Fruit fly (Drosophila melanogaster) whole organism, prepupa: ENCODE data around the gene zetaCOP.

ENCODE experiments used
- Blimp-1 ChIP-seq: fragments of 200-800 bp; sonication (Bioruptor generic); optimal IDR thresholded peaks from 3 replicates; lab custom pipeline; 2017; ENCODE audit warnings: missing biosample characterization, missing genetic modification characterization, mild to moderate bottlenecking, moderate library complexity, missing genetic modification reagents
- CG10631 ChIP-seq: fragments of 200-800 bp; sonication (Bioruptor generic); optimal IDR thresholded peaks from 2 replicates; lab custom pipeline; 2016; ENCODE audit warnings: missing biosample characterization, missing genetic modification characterization
- CG10669 ChIP-seq: fragments of 200-800 bp; sonication (Bioruptor generic); optimal IDR thresholded peaks from 3 replicates; lab custom pipeline; 2018; ENCODE audit warnings: missing biosample characterization, mild to moderate bottlenecking, missing genetic modification characterization, moderate library complexity
- CG11294 ChIP-seq: fragments of 200-800 bp; sonication (Bioruptor generic); IDR thresholded peaks from 2 replicates; pipeline ENCODE4 v1.3.6; 2022; ENCODE audit warnings: missing biosample characterization, missing genetic modification characterization
- CG11762 ChIP-seq: fragments of 200-800 bp; sonication (Bioruptor generic); optimal IDR thresholded peaks from 3 replicates; lab custom pipeline; 2016; ENCODE audit warnings: missing biosample characterization, missing genetic modification characterization; ENCODE audit not compliant: insufficient read depth
- CG15336 ChIP-seq: fragments of 200-800 bp; sonication (Bioruptor generic); IDR thresholded peaks from 2 replicates; pipeline ENCODE4 v1.3.6; 2022; ENCODE audit warnings: missing biosample characterization, missing genetic modification characterization
- CG1621 ChIP-seq: fragments of 200-800 bp; sonication (Bioruptor generic); optimal IDR thresholded peaks from 3 replicates; lab custom pipeline; 2018; ENCODE audit warnings: missing biosample characterization, mild to moderate bottlenecking, missing genetic modification characterization
- CG3032 ChIP-seq: fragments of 200-800 bp; optimal IDR thresholded peaks from 2 replicates; lab custom pipeline; 2019; ENCODE audit warnings: missing biosample characterization, mild to moderate bottlenecking, missing genetic modification characterization, moderate library complexity
- CG31627 ChIP-seq: fragments of 200-800 bp; sonication (Bioruptor generic); optimal IDR thresholded peaks from 3 replicates; lab custom pipeline; 2016; ENCODE audit warnings: missing biosample characterization, missing genetic modification characterization
- CG32006 ChIP-seq: fragments of 200-800 bp; sonication (Bioruptor generic); optimal IDR thresholded peaks from 3 replicates; lab custom pipeline; 2017; ENCODE audit warnings: missing biosample characterization, mild to moderate bottlenecking, missing genetic modification characterization
- CG34406 ChIP-seq: fragments of 200-800 bp; sonication (Bioruptor generic); optimal IDR thresholded peaks from 3 replicates; lab custom pipeline; 2016; ENCODE audit warnings: missing biosample characterization, missing genetic modification characterization
- CG3919 ChIP-seq: fragments of 200-800 bp; sonication (Bioruptor generic); optimal IDR thresholded peaks from 3 replicates; lab custom pipeline; 2016; ENCODE audit warnings: missing biosample characterization, missing genetic modification characterization
- CG4318 ChIP-seq: fragments of 200-800 bp; sonication (Bioruptor generic); optimal IDR thresholded peaks from 3 replicates; lab custom pipeline; 2017; ENCODE audit warnings: missing biosample characterization, mild to moderate bottlenecking, missing genetic modification characterization
- CG6163 ChIP-seq: fragments of 200-800 bp; sonication (Bioruptor generic); IDR thresholded peaks from 3 replicates; pipeline ENCODE4 v1.3.6; 2022; ENCODE audit warnings: missing biosample characterization, missing genetic modification characterization
- CG6276 ChIP-seq: fragments of 200-800 bp; sonication (Bioruptor generic); optimal IDR thresholded peaks from 2 replicates; lab custom pipeline; 2017; ENCODE audit warnings: missing biosample characterization, mild to moderate bottlenecking, missing genetic modification characterization
- CG6792 ChIP-seq: fragments of 200-800 bp; sonication (Bioruptor generic); optimal IDR thresholded peaks from 3 replicates; lab custom pipeline; 2016; ENCODE audit warnings: missing biosample characterization, missing genetic modification characterization
- CG7368 ChIP-seq: fragments of 200-800 bp; sonication (Bioruptor generic); optimal IDR thresholded peaks from 3 replicates; lab custom pipeline; 2016; ENCODE audit warnings: missing biosample characterization, missing genetic modification characterization
- CG8119 ChIP-seq: fragments of 200-800 bp; sonication (Bioruptor generic); IDR thresholded peaks from 3 replicates; pipeline ENCODE4 v1.3.6; 2022; ENCODE audit warnings: missing biosample characterization, missing genetic modification characterization
- CG8319 ChIP-seq: fragments of 200-800 bp; sonication (Bioruptor generic); optimal IDR thresholded peaks from 3 replicates; lab custom pipeline; 2016; ENCODE audit warnings: missing biosample characterization, missing genetic modification characterization
- CG8632 ChIP-seq: fragments of 200-800 bp; sonication (Bioruptor generic); optimal IDR thresholded peaks from 3 replicates; lab custom pipeline; 2016; ENCODE audit warnings: missing biosample characterization, missing genetic modification characterization
- Eip75B ChIP-seq: fragments of 200-800 bp; sonication (Bioruptor generic); optimal IDR thresholded peaks from 3 replicates; lab custom pipeline; 2016; ENCODE audit warnings: missing biosample characterization, missing genetic modification characterization
- Eip78C ChIP-seq: fragments of 200-800 bp; sonication (Bioruptor generic); peaks from one replicate; lab custom pipeline; 2016; ENCODE audit warnings: missing biosample characterization, missing genetic modification characterization
- Eip93F ChIP-seq: fragments of 200-800 bp; sonication (Bioruptor generic); optimal IDR thresholded peaks from 2 replicates; lab custom pipeline; 2016; ENCODE audit warnings: missing biosample characterization, mild to moderate bottlenecking, missing genetic modification characterization
- Ets21C ChIP-seq: fragments of 200-800 bp; sonication (Bioruptor generic); optimal IDR thresholded peaks from 3 replicates; lab custom pipeline; 2016; ENCODE audit warnings: missing biosample characterization, missing genetic modification characterization
- Ets96B ChIP-seq: fragments of 200-800 bp; optimal IDR thresholded peaks from 2 replicates; lab custom pipeline; 2019; ENCODE audit warnings: missing biosample characterization, mild to moderate bottlenecking, missing genetic modification characterization, moderate library complexity
- Gug ChIP-seq: fragments of 200-800 bp; sonication (Bioruptor generic); IDR thresholded peaks from 2 replicates; pipeline ENCODE4 v1.3.6; 2022; ENCODE audit warnings: missing biosample characterization, missing genetic modification characterization
- Hr4 ChIP-seq: fragments of 200-800 bp; sonication (Bioruptor generic); optimal IDR thresholded peaks from 3 replicates; lab custom pipeline; 2016; ENCODE audit warnings: missing biosample characterization, missing genetic modification characterization
- Lpt ChIP-seq: fragments of 200-800 bp; sonication (Bioruptor generic); optimal IDR thresholded peaks from 3 replicates; lab custom pipeline; 2016; ENCODE audit warnings: missing biosample characterization, missing genetic modification characterization
- Met ChIP-seq: fragments of 200-800 bp; sonication (Bioruptor generic); optimal IDR thresholded peaks from 3 replicates; lab custom pipeline; 2016; ENCODE audit warnings: missing biosample characterization, missing genetic modification characterization
- OdsH ChIP-seq: fragments of 200-800 bp; sonication (Bioruptor generic); optimal IDR thresholded peaks from 3 replicates; lab custom pipeline; 2016; ENCODE audit warnings: missing biosample characterization, missing genetic modification characterization
- Sox102F ChIP-seq: fragments of 200-800 bp; sonication (Bioruptor generic); optimal IDR thresholded peaks from 2 replicates; lab custom pipeline; 2016; ENCODE audit warnings: missing biosample characterization, mild to moderate bottlenecking, missing genetic modification characterization
- Sox14 ChIP-seq: fragments of 200-800 bp; sonication (Bioruptor generic); optimal IDR thresholded peaks from 3 replicates; lab custom pipeline; 2016; ENCODE audit warnings: missing biosample characterization, missing genetic modification characterization
- Sox15 ChIP-seq: fragments of 200-800 bp; sonication (Bioruptor generic); optimal IDR thresholded peaks from 3 replicates; lab custom pipeline; 2016; ENCODE audit warnings: missing biosample characterization, missing genetic modification characterization
- acj6 ChIP-seq: fragments of 200-800 bp; sonication (Bioruptor generic); optimal IDR thresholded peaks from 3 replicates; lab custom pipeline; 2016; ENCODE audit warnings: missing biosample characterization, missing genetic modification characterization
- cyc ChIP-seq: fragments of 200-800 bp; sonication (Bioruptor generic); optimal IDR thresholded peaks from 3 replicates; lab custom pipeline; 2016; ENCODE audit warnings: missing biosample characterization, missing genetic modification characterization
- dsx ChIP-seq: fragments of 200-800 bp; optimal IDR thresholded peaks from 3 replicates; lab custom pipeline; 2019; ENCODE audit warnings: missing biosample characterization, mild to moderate bottlenecking, missing genetic modification characterization, moderate library complexity; ENCODE audit not compliant: poor library complexity, severe bottlenecking
- esn ChIP-seq: fragments of 200-800 bp; sonication (Bioruptor generic); optimal IDR thresholded peaks from 2 replicates; lab custom pipeline; 2016; ENCODE audit warnings: missing biosample characterization, mild to moderate bottlenecking, missing genetic modification characterization, moderate library complexity
- fd59A ChIP-seq: fragments of 200-800 bp; sonication (Bioruptor generic); optimal IDR thresholded peaks from 2 replicates; lab custom pipeline; 2017; ENCODE audit warnings: missing biosample characterization, mild to moderate bottlenecking, missing genetic modification characterization, missing genetic modification reagents
- lz ChIP-seq: fragments of 200-800 bp; sonication (Bioruptor generic); optimal IDR thresholded peaks from 3 replicates; lab custom pipeline; 2016; ENCODE audit warnings: missing biosample characterization, missing genetic modification characterization
- net ChIP-seq: fragments of 200-800 bp; sonication (Bioruptor generic); optimal IDR thresholded peaks from 3 replicates; lab custom pipeline; 2016; ENCODE audit warnings: missing biosample characterization, missing genetic modification characterization
- salr ChIP-seq, 2 experiments: fragments of 200-800 bp; sonication (Bioruptor generic); optimal IDR thresholded peaks; 3 replicates each; lab custom pipeline; 2016 to 2018; ENCODE audit warnings: missing biosample characterization in 2 of 2, missing genetic modification characterization in 2 of 2, mild to moderate bottlenecking in 1 of 2
- spab ChIP-seq: fragments of 200-800 bp; sonication (Bioruptor generic); optimal IDR thresholded peaks from 2 replicates; lab custom pipeline; 2017; ENCODE audit warnings: missing biosample characterization, mild to moderate bottlenecking, missing genetic modification characterization, missing genetic modification reagents
- svp ChIP-seq: fragments of 200-800 bp; sonication (Bioruptor generic); peaks from one replicate; lab custom pipeline; 2016; ENCODE audit warnings: missing biosample characterization, missing genetic modification characterization
- topi ChIP-seq: fragments of 200-800 bp; sonication (Bioruptor generic); optimal IDR thresholded peaks from 3 replicates; lab custom pipeline; 2016; ENCODE audit warnings: missing biosample characterization, missing genetic modification characterization
- vri ChIP-seq: fragments of 200-800 bp; sonication (Bioruptor generic); optimal IDR thresholded peaks from 3 replicates; lab custom pipeline; 2016; ENCODE audit warnings: missing biosample characterization, mild to moderate bottlenecking, missing genetic modification characterization

zetaCOP gene

DNA sequence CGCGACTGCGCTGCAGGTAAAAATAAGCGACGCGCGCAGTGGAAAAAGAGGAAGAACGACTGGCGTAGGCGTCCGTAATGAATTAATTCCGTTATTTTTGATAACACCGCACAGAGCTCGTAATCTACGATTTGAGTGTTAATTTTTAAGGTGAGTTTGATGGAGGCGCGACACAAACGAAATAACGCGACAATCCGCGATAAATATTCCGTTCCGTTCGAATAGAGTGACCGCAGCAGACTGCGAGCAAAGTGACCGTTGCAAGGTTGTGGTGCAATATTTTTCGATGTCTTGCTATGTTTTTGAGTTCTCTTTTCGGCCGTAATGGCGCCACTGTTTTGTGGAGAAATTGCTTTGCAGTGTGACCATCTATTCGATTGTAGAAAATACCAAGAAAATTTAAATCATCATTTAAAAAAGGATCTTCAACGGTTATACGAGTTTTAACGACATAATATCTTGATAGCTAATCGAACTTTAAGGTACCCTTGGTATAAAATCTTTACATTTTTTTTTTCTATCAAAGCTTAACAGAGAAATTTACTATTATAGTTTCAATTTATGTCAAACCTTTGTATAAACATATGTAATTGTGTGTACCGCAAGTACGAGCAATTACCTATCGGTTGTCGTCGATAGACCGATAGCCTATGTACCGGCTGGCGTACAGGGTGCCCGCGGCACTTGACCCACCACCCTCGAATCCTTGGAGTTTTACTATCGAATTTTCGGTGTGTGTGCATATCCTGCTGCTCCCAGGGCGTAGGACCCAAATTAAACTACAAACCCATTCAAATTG is 38.3 kb upstream of the zetaCOP start, which contains the start of the genes CG43954, Lasp and Dab (continued):
- TF ChIP-seq CG8319 (GFP tag; lab: Kevin White, UChicago) (no peak), CG31627 (GFP tag; lab: Kevin White, UChicago) (peak; percentile 28), vri (GFP tag; lab: Kevin White, UChicago) (peak; percentile 50), Eip78C (GFP tag; lab: Kevin White, UChicago) (peak; percentile 71), CG11762 (no peak), CG8632 (no peak), Blimp-1 (no peak), CG3032 (peak; percentile 8), CG6792 (no peak)
- TF ChIP-seq, all 60 proteins: peak for 24

dm6 chr3L:16710258-16711020 is 37.1 kb upstream of the zetaCOP start:
- TF ChIP-seq CG15336 (GFP tag; lab: Robert Waterston, UW), result peak; percentile 81
- peak; percentile 30 for TF ChIP-seq cyc (GFP tag; lab: Kevin White, UChicago)
- TF ChIP-seq CG32006 (GFP tag; lab: Kevin White, UChicago), result peak; percentile 75
- peak; percentile 44 for TF ChIP-seq topi (GFP tag; lab: Kevin White, UChicago)
- TF ChIP-seq Gug (GFP tag; lab: Robert Waterston, UW), result peak; percentile 60; the same call in 1 of the 2 replicates
- TF ChIP-seq CG8632, result peak; percentile 37
- no peak for TF ChIP-seq fd59A
- TF ChIP-seq salr (GFP tag; optimal IDR thresholded peaks at IDR 0.05; lab: Kevin White, UChicago), result peak; percentile 10 to 44
- TF ChIP-seq Lpt, result peak; percentile 44
- TF ChIP-seq Sox102F (GFP tag; lab: Kevin White, UChicago), result no peak
- no peak for TF ChIP-seq CG1621 (tag; lab: Kevin White, UChicago)
- no peak for TF ChIP-seq CG31627 (GFP tag; lab: Kevin White, UChicago)
- TF ChIP-seq Eip75B (GFP tag; lab: Kevin White, UChicago), result peak; percentile 8
- TF ChIP-seq CG4318, result peak; percentile 52
- TF ChIP-seq Sox14 (GFP tag; lab: Kevin White, UChicago), result no peak
- peak; percentile 1 for TF ChIP-seq Blimp-1
- no peak for TF ChIP-seq Ets21C (GFP tag; lab: Kevin White, UChicago)
- no peak for TF ChIP-seq vri (GFP tag; lab: Kevin White, UChicago)
- peak; percentile 37 for TF ChIP-seq esn (GFP tag; lab: Kevin White, UChicago)
- peak; percentile 57 for TF ChIP-seq CG6792
- peak; percentile 53 for TF ChIP-seq OdsH (GFP tag; lab: Kevin White, UChicago)
- TF ChIP-seq Sox15 (GFP tag; lab: Kevin White, UChicago), result no peak
- TF ChIP-seq CG3919 (GFP tag; lab: Kevin White, UChicago), result peak; percentile 22
- peak; percentile 53 for TF ChIP-seq Ets96B
- no peak for TF ChIP-seq Met (GFP tag; lab: Kevin White, UChicago)
- TF ChIP-seq CG6163 (GFP tag; lab: Robert Waterston, UW), result peak; percentile 76; the same call in 1 of the 3 replicates
- peak; percentile 45 for TF ChIP-seq acj6 (GFP tag; lab: Kevin White, UChicago)
- peak; percentile 85 for TF ChIP-seq CG8119 (GFP tag; lab: Robert Waterston, UW)
- peak; percentile 74 for TF ChIP-seq CG3032
- TF ChIP-seq spab, result peak; percentile 35
- TF ChIP-seq Eip78C (GFP tag; lab: Kevin White, UChicago), result peak; percentile 83
- peak; percentile 68 for TF ChIP-seq CG6276 (GFP tag; lab: Kevin White, UChicago)
- TF ChIP-seq lz (GFP tag; lab: Kevin White, UChicago), result peak; percentile 23
- TF ChIP-seq dsx, result peak; percentile 73
- peak; percentile 57 for TF ChIP-seq CG34406 (GFP tag; lab: Kevin White, UChicago)
- TF ChIP-seq Hr4 (GFP tag; lab: Kevin White, UChicago), result peak; percentile 40
- peak; percentile 86 for TF ChIP-seq svp
- TF ChIP-seq Eip93F (GFP tag; lab: Kevin White, UChicago), result no peak
- TF ChIP-seq CG7368 (GFP tag; lab: Kevin White, UChicago), result peak; percentile 50
- peak; percentile 45 for TF ChIP-seq net (GFP tag; lab: Kevin White, UChicago)
- TF ChIP-seq CG8319 (GFP tag; lab: Kevin White, UChicago), result no peak
- peak; percentile 63 for TF ChIP-seq CG10669
- peak; percentile 71 for TF ChIP-seq CG10631
- peak; percentile 68; the same call in 1 of the 2 replicates for TF ChIP-seq CG11294 (GFP tag; lab: Robert Waterston, UW)
- TF ChIP-seq CG11762, result peak; percentile 1
